Fruit fly (Drosophila melanogaster): ENCODE measurements around the gene salr.

Gene salr

dm6 chr2L:11358448-11359099, at the start of gene salr:
TSS of gene salr (plus strand) at chr2L:11358873.
- TF ChIP-seq CG8478 (optimal IDR thresholded peaks at IDR 0.05) (no peak), CTCF (optimal IDR thresholded peaks at IDR 0.05) (peak; percentile 83 to 90)

- no peak for TF ChIP-seq CTCF (optimal IDR thresholded peaks at IDR 0.05)
- no peak for TF ChIP-seq CG8478 (optimal IDR thresholded peaks at IDR 0.05)
Observed at dm6 chr2L:11309806-11310205, 48.9 kb upstream of the salr start.

- TF ChIP-seq CTCF (optimal IDR thresholded peaks at IDR 0.05) (no peak), CG8478 (optimal IDR thresholded peaks at IDR 0.05) (no peak)
Observed at dm6 chr2L:11317655-11318278, 40.9 kb upstream of the salr start.

dm6 chr2L:11318464-11318863, 40.2 kb upstream of the salr start:
- TF ChIP-seq CG8478 (optimal IDR thresholded peaks at IDR 0.05) (no peak), CTCF (optimal IDR thresholded peaks at IDR 0.05) (peak; percentile 34 to 63)

- TF ChIP-seq CTCF (optimal IDR thresholded peaks at IDR 0.05), result no peak
- no peak for TF ChIP-seq CG8478 (optimal IDR thresholded peaks at IDR 0.05)
Observed at dm6 chr2L:11319221-11319620, 39.5 kb upstream of the salr start.

- TF ChIP-seq CTCF (optimal IDR thresholded peaks at IDR 0.05), result no peak
- no peak for TF ChIP-seq CG8478 (optimal IDR thresholded peaks at IDR 0.05)
Observed at dm6 chr2L:11322115-11322514, 36.6 kb upstream of the salr start.

dm6 chr2L:11322800-11323199, 35.9 kb upstream of the salr start:
- no peak for TF ChIP-seq CTCF (optimal IDR thresholded peaks at IDR 0.05)
- no peak for TF ChIP-seq CG8478 (optimal IDR thresholded peaks at IDR 0.05)

- TF ChIP-seq CG8478 (optimal IDR thresholded peaks at IDR 0.05) (no peak), CTCF (optimal IDR thresholded peaks at IDR 0.05) (no peak)
Observed at dm6 chr2L:11323917-11324316, 34.8 kb upstream of the salr start.

dm6 chr2L:11326373-11326772, 32.3 kb upstream of the salr start:
- TF ChIP-seq CTCF (optimal IDR thresholded peaks at IDR 0.05), result no peak
- no peak for TF ChIP-seq CG8478 (optimal IDR thresholded peaks at IDR 0.05)

- TF ChIP-seq CG8478 (optimal IDR thresholded peaks at IDR 0.05) (no peak), CTCF (optimal IDR thresholded peaks at IDR 0.05) (no peak)
Observed at dm6 chr2L:11328357-11328756, 30.3 kb upstream of the salr start.

dm6 chr2L:11331668-11332262, 26.9 kb upstream of the salr start:
- TF ChIP-seq CG8478 (optimal IDR thresholded peaks at IDR 0.05), result no peak
- no peak for TF ChIP-seq CTCF (optimal IDR thresholded peaks at IDR 0.05)

- TF ChIP-seq CG8478 (optimal IDR thresholded peaks at IDR 0.05), result no peak
- no peak for TF ChIP-seq CTCF (optimal IDR thresholded peaks at IDR 0.05)
Observed at dm6 chr2L:11332978-11333539, 25.6 kb upstream of the salr start.

dm6 chr2L:11338219-11338618, 20.5 kb upstream of the salr start:
- TF ChIP-seq CG8478 (optimal IDR thresholded peaks at IDR 0.05), result no peak
- TF ChIP-seq CTCF (optimal IDR thresholded peaks at IDR 0.05), result no peak

dm6 chr2L:11340938-11341337, 17.7 kb upstream of the salr start:
- no peak for TF ChIP-seq CG8478 (optimal IDR thresholded peaks at IDR 0.05)

dm6 chr2L:11343218-11343617, 15.5 kb upstream of the salr start, which contains the start of gene CG14926:
TSS of gene CG14926 (minus strand) at chr2L:11343318.
- TF ChIP-seq CTCF (optimal IDR thresholded peaks at IDR 0.05) (no peak), CG8478 (optimal IDR thresholded peaks at IDR 0.05) (no peak)

dm6 chr2L:11343935-11344334, 14.7 kb upstream of the salr start:
- no peak for TF ChIP-seq CTCF (optimal IDR thresholded peaks at IDR 0.05)
- no peak for TF ChIP-seq CG8478 (optimal IDR thresholded peaks at IDR 0.05)
